Worm (Caenorhabditis elegans): ENCODE measurements around the gene Y41D4B.14.

- TF ChIP-seq nhr-11 (tag; optimal IDR thresholded peaks at IDR 0.05) = no peak
- TF ChIP-seq egl-27 (tag; optimal IDR thresholded peaks at IDR 0.05) = no peak
- no peak for TF ChIP-seq sea-2 (GFP tag; optimal IDR thresholded peaks at IDR 0.05)
- no peak for TF ChIP-seq hmg-11 (tag; optimal IDR thresholded peaks at IDR 0.05)
- peak; percentile 46 for TF ChIP-seq pqm-1 (tag; optimal IDR thresholded peaks at IDR 0.05)
- no peak for TF ChIP-seq nhr-28 (tag; optimal IDR thresholded peaks at IDR 0.05)
- no peak for TF ChIP-seq nfya-1 (tag; optimal IDR thresholded peaks at IDR 0.05; ENCODE audit: insufficient read depth)
- no peak for TF ChIP-seq nhr-25 (tag; optimal IDR thresholded peaks at IDR 0.05)
- TF ChIP-seq elt-1 (tag; optimal IDR thresholded peaks at IDR 0.05) = no peak
- TF ChIP-seq unc-39 (tag; optimal IDR thresholded peaks at IDR 0.05) = no peak
- TF ChIP-seq pha-4 (tag; optimal IDR thresholded peaks at IDR 0.05) = no peak
- TF ChIP-seq snpc-4 (tag; optimal IDR thresholded peaks at IDR 0.05) = no peak
- TF ChIP-seq ceh-28 (tag; optimal IDR thresholded peaks at IDR 0.05) = no peak
These were observed 21.7 kb upstream of the Y41D4B.14 start, which contains the start of gene C34H4.1 for ce11 chrIV:1555021-1555720.

Measured in whole organism, L3 larva.